Worm (Caenorhabditis elegans) whole organism, mixed stage, embryonic: ENCODE results near the gene mlc-1.

Experiments used
- M03D4.4 ChIP-seq: sonication (generic microtip); optimal IDR thresholded peaks from 2 replicates; lab custom pipeline; 2017; ENCODE audit warnings: mild to moderate bottlenecking, missing genetic modification characterization, missing compliant biosample characterization
- mep-1 ChIP-seq: fragments of 150-350 bp; optimal IDR thresholded peaks from 2 replicates; lab custom pipeline; 2017; ENCODE audit warnings: missing biosample characterization, missing genetic modification reagents, missing genetic modification characterization, inconsistent platforms
- mls-2 ChIP-seq: sonication (generic microtip); optimal IDR thresholded peaks from 2 replicates; lab custom pipeline; 2016; ENCODE audit warnings: mild to moderate bottlenecking, missing genetic modification characterization, moderate library complexity, missing compliant biosample characterization
- nhr-237 ChIP-seq: fragments of 150-350 bp; optimal IDR thresholded peaks from 2 replicates; lab custom pipeline; 2014; ENCODE audit warnings: missing biosample characterization, missing genetic modification characterization
- nhr-28 ChIP-seq: fragments of 150-350 bp; optimal IDR thresholded peaks from 2 replicates; lab custom pipeline; 2014; ENCODE audit warnings: missing biosample characterization, missing genetic modification characterization
- nhr-76 ChIP-seq: sonication (generic microtip); optimal IDR thresholded peaks from 2 replicates; lab custom pipeline; 2017; ENCODE audit warnings: missing biosample characterization, missing genetic modification characterization
- unc-62 ChIP-seq: fragments of 150-350 bp; optimal IDR thresholded peaks from 2 replicates; lab custom pipeline; 2014; ENCODE audit warnings: missing biosample characterization, missing genetic modification reagents, missing genetic modification characterization
- ztf-11 ChIP-seq: fragments of 150-350 bp; optimal IDR thresholded peaks from 2 replicates; lab custom pipeline; 2014; ENCODE audit warnings: missing biosample characterization, missing genetic modification characterization

ce11 chrX:17509048-17509776 lies 50.2 kb downstream of the mlc-1 start:
- TF ChIP-seq nhr-28 (tag; lab: Kevin White, UChicago) (no peak), nhr-76 (tag; lab: Kevin White, UChicago) (no peak), nhr-237 (no peak), ztf-11 (tag; lab: Kevin White, UChicago) (no peak), unc-62 (GFP tag; lab: Kevin White, UChicago) (no peak), mep-1 (tag; lab: Kevin White, UChicago) (no peak), M03D4.4 (tag; lab: Kevin White, UChicago) (no peak), mls-2 (tag; lab: Kevin White, UChicago) (no peak)
